Fruit fly (Drosophila melanogaster): ENCODE measurements around the gene SP1029.

SP1029 gene

DNA sequence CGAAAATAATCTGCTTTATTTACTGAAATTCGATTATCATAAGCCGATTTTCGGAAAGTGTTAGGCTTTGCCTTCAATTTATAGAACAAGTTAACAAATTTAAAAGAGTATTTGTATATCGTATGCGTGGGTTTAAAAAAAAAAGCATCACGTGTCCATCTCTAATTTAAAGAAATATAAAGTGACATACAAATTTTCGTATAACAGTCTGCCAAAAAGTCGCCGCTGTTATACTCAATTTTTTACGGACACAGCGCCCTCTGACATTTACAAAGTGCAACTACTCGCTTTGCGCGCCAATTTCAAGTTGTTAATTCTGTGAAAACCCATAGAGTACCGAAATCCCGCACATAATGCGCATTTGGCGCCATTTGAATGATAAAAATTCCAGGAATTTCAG is 1.2 kb upstream of the SP1029 start (continued):
- TF ChIP-seq mirr (GFP tag; optimal IDR thresholded peaks at IDR 0.05) = no peak
- no peak for TF ChIP-seq Hmx (GFP tag; optimal IDR thresholded peaks at IDR 0.05)
- TF ChIP-seq CG16815 (GFP tag; optimal IDR thresholded peaks at IDR 0.05) = no peak
- no peak for TF ChIP-seq CG9876 (GFP tag; optimal IDR thresholded peaks at IDR 0.05)
- no peak for TF ChIP-seq lola (GFP tag; optimal IDR thresholded peaks at IDR 0.05)
- no peak for TF ChIP-seq CkIIα-i1 (GFP tag; IDR thresholded peaks at IDR 0.05)
- TF ChIP-seq Sox100B (GFP tag; optimal IDR thresholded peaks at IDR 0.05) = no peak
- TF ChIP-seq CG9932 (GFP tag; IDR thresholded peaks at IDR 0.05) = peak; percentile 45; the same call in 1 of the 2 replicates
- TF ChIP-seq CG3407 (GFP tag; optimal IDR thresholded peaks at IDR 0.05) = no peak
- TF ChIP-seq Dp (GFP tag; optimal IDR thresholded peaks at IDR 0.05) = peak; percentile 93
- no peak for TF ChIP-seq CG6654 (GFP tag; optimal IDR thresholded peaks at IDR 0.05)
- no peak for TF ChIP-seq CG10462 (GFP tag; optimal IDR thresholded peaks at IDR 0.05)
- TF ChIP-seq Dek (tag; optimal IDR thresholded peaks at IDR 0.05) = no peak
- no peak for TF ChIP-seq Poxn (GFP tag; IDR thresholded peaks at IDR 0.05)
- TF ChIP-seq ftz-f1 (GFP tag; optimal IDR thresholded peaks at IDR 0.05) = no peak
- no peak for TF ChIP-seq CG10147 (GFP tag; optimal IDR thresholded peaks at IDR 0.05)
- no peak for TF ChIP-seq Doc2 (GFP tag; IDR thresholded peaks at IDR 0.05)
- TF ChIP-seq Ravus (GFP tag; IDR thresholded peaks at IDR 0.05) = no peak
- TF ChIP-seq CG5180 (GFP tag; optimal IDR thresholded peaks at IDR 0.05) = no peak
- peak; percentile 12 for TF ChIP-seq Meics (GFP tag; optimal IDR thresholded peaks at IDR 0.05)
- TF ChIP-seq B-H1 (GFP tag; IDR thresholded peaks at IDR 0.05) = no peak
- peak; percentile 11 for TF ChIP-seq lbe (GFP tag; optimal IDR thresholded peaks at IDR 0.05)
- no peak for TF ChIP-seq CG9797 (GFP tag; optimal IDR thresholded peaks at IDR 0.05)
- TF ChIP-seq NFAT (GFP tag; IDR thresholded peaks at IDR 0.05) = no peak; the same call in 1 of the 2 replicates
- no peak for TF ChIP-seq gce (GFP tag; IDR thresholded peaks at IDR 0.05)
- no peak for TF ChIP-seq unpg (GFP tag; optimal IDR thresholded peaks at IDR 0.05)
- no peak for TF ChIP-seq BtbVII (GFP tag; optimal IDR thresholded peaks at IDR 0.05)
- TF ChIP-seq Dref (GFP tag; IDR thresholded peaks at IDR 0.05) = no peak
- no peak for TF ChIP-seq CG14667 (GFP tag; IDR thresholded peaks at IDR 0.05)
- TF ChIP-seq trh (GFP tag; optimal IDR thresholded peaks at IDR 0.05) = no peak
- peak; percentile 41 for TF ChIP-seq stwl (tag; optimal IDR thresholded peaks at IDR 0.05)
- TF ChIP-seq jigr1 (GFP tag; IDR thresholded peaks at IDR 0.05) = no peak
- TF ChIP-seq maf-S (GFP tag; optimal IDR thresholded peaks at IDR 0.05) = no peak
- no peak for TF ChIP-seq C15 (GFP tag; IDR thresholded peaks at IDR 0.05)
- TF ChIP-seq Nf-YA (GFP tag; IDR thresholded peaks at IDR 0.05) = no peak
- no peak for TF ChIP-seq pho (GFP tag; optimal IDR thresholded peaks at IDR 0.05)
- no peak for TF ChIP-seq CG9215 (GFP tag; IDR thresholded peaks at IDR 0.05)
- TF ChIP-seq CG8944 (GFP tag; optimal IDR thresholded peaks at IDR 0.05) = no peak
- no peak for TF ChIP-seq schlank (tag; optimal IDR thresholded peaks at IDR 0.05)
- TF ChIP-seq tup (GFP tag; optimal IDR thresholded peaks at IDR 0.05) = no peak
- 0 out of 2 replicates have a peak, but pooled peaks have one; percentile 39 for TF ChIP-seq Oaz (GFP tag; IDR thresholded peaks at IDR 0.05)
- TF ChIP-seq CoRest (tag; optimal IDR thresholded peaks at IDR 0.05) = no peak
- TF ChIP-seq CG13287 (GFP tag; IDR thresholded peaks at IDR 0.05; ENCODE audit: partially characterized antibody) = peak; percentile 94
- no peak for TF ChIP-seq NC2α (GFP tag; optimal IDR thresholded peaks at IDR 0.05)
- TF ChIP-seq E2f1 (GFP tag; IDR thresholded peaks at IDR 0.05) = no peak
- TF ChIP-seq Blimp-1 (GFP tag; optimal IDR thresholded peaks at IDR 0.05) = peak; percentile 29
- peak in 1 of 3 experiments; percentile 52 for TF ChIP-seq Stat92E (GFP tag; optimal IDR thresholded peaks at IDR 0.05)
- no peak for TF ChIP-seq sisA (GFP tag; IDR thresholded peaks at IDR 0.05)
- no peak for TF ChIP-seq CG7745 (tag; optimal IDR thresholded peaks at IDR 0.05)
- no peak for TF ChIP-seq CG13123 (GFP tag; optimal IDR thresholded peaks at IDR 0.05)
- no peak for TF ChIP-seq sug (tag; optimal IDR thresholded peaks at IDR 0.05)
- no peak for TF ChIP-seq CG15479 (GFP tag; optimal IDR thresholded peaks at IDR 0.05)
